Worm (Caenorhabditis elegans) whole organism, L1 larva: ENCODE data around the gene gipc-2.

Experiments
- C04F5.9 ChIP-seq: sonication (generic microtip); optimal IDR thresholded peaks from 2 replicates; lab custom pipeline; 2016; ENCODE audit warnings: missing genetic modification characterization, missing compliant biosample characterization
- C16A3.4 ChIP-seq: fragments of 150-350 bp; optimal IDR thresholded peaks from 2 replicates; lab custom pipeline; 2014; ENCODE audit warnings: missing biosample characterization, missing genetic modification characterization
- C34B4.2 ChIP-seq: sonication (generic microtip); optimal IDR thresholded peaks from 2 replicates; lab custom pipeline; 2017; ENCODE audit warnings: mild to moderate bottlenecking, missing genetic modification characterization, missing compliant biosample characterization
- aha-1 ChIP-seq: fragments of 150-350 bp; optimal IDR thresholded peaks from 2 replicates; lab custom pipeline; 2014; ENCODE audit warnings: missing biosample characterization, missing genetic modification characterization
- alr-1 ChIP-seq: fragments of 200-800 bp; sonication (Bioruptor generic); optimal IDR thresholded peaks from 2 replicates; lab custom pipeline; 2018; ENCODE audit warnings: borderline replicate concordance, mild to moderate bottlenecking, missing genetic modification characterization, missing compliant biosample characterization
- aly-2 ChIP-seq: fragments of 150-350 bp; optimal IDR thresholded peaks from 2 replicates; lab custom pipeline; 2014; ENCODE audit warnings: missing biosample characterization, missing genetic modification characterization
- blmp-1 ChIP-seq: fragments of 150-350 bp; optimal IDR thresholded peaks from 2 replicates; lab custom pipeline; 2014; ENCODE audit warnings: missing biosample characterization, missing genetic modification characterization
- ceh-63 ChIP-seq: fragments of 200-800 bp; sonication (Bioruptor generic); optimal IDR thresholded peaks from 2 replicates; lab custom pipeline; 2018; ENCODE audit warnings: mild to moderate bottlenecking, missing genetic modification characterization, missing compliant biosample characterization
- ces-1 ChIP-seq: fragments of 150-350 bp; optimal IDR thresholded peaks from 2 replicates; lab custom pipeline; 2014; ENCODE audit warnings: missing biosample characterization, missing genetic modification reagents, missing genetic modification characterization
- dpl-1 ChIP-seq, 3 experiments: fragments of 150-350 bp in 2 of 3; sonication (generic microtip) in 1 of 3; optimal IDR thresholded peaks; 2 replicates each; lab custom pipeline; 2014 to 2017; ENCODE audit warnings: missing biosample characterization in 3 of 3, missing genetic modification characterization in 3 of 3, missing genetic modification reagents in 3 of 3
- efl-1 ChIP-seq, 4 experiments: fragments of 150-350 bp; optimal IDR thresholded peaks in 3 of 4; peaks in 1 of 4; 1 replicate in 1 of 4; 2 replicates in 3 of 4; lab custom pipeline; 2014; ENCODE audit warnings: missing biosample characterization in 2 of 4, missing genetic modification characterization in 2 of 4, missing genetic modification reagents in 2 of 4
- efl-3 ChIP-seq: fragments of 200-800 bp; sonication (Bioruptor generic); optimal IDR thresholded peaks from 2 replicates; lab custom pipeline; 2018; ENCODE audit warnings: mild to moderate bottlenecking, missing genetic modification characterization, missing compliant biosample characterization
- egl-27 ChIP-seq, 2 experiments: fragments of 150-350 bp in 1 of 2; sonication (generic microtip); optimal IDR thresholded peaks; 3 replicates each; lab custom pipeline; 2017 to 2018; ENCODE audit warnings: missing biosample characterization in 2 of 2, missing genetic modification characterization in 2 of 2, missing genetic modification reagents in 2 of 2
- elt-2 ChIP-seq: sonication (generic microtip); optimal IDR thresholded peaks from 2 replicates; lab custom pipeline; 2016; ENCODE audit warnings: missing genetic modification characterization, mild to moderate bottlenecking, inconsistent platforms, missing compliant biosample characterization, missing genetic modification reagents
- elt-3 ChIP-seq, 6 experiments: fragments of 150-350 bp in 1 of 6; sonication (generic microtip); optimal IDR thresholded peaks; 2 replicates each; lab custom pipeline; 2017 to 2018; ENCODE audit warnings: missing biosample characterization in 6 of 6, missing genetic modification characterization in 6 of 6, inconsistent platforms in 1 of 6
- fkh-4 ChIP-seq: sonication (generic microtip); optimal IDR thresholded peaks from 2 replicates; lab custom pipeline; 2016; ENCODE audit warnings: missing compliant biosample characterization, missing genetic modification characterization, borderline replicate concordance
- grh-1 ChIP-seq: fragments of 200-800 bp; sonication (Bioruptor generic); IDR thresholded peaks from 2 replicates; pipeline ENCODE4 v1.3.6; 2022; ENCODE audit warnings: missing genetic modification reagents, missing genetic modification characterization, missing compliant biosample characterization
- hlh-17 ChIP-seq: fragments of 200-800 bp; sonication (Bioruptor generic); optimal IDR thresholded peaks from 2 replicates; lab custom pipeline; 2018; ENCODE audit warnings: missing genetic modification characterization, mild to moderate bottlenecking, missing compliant biosample characterization, moderate library complexity, borderline replicate concordance
- hlh-4 ChIP-seq: sonication (generic microtip); optimal IDR thresholded peaks from 2 replicates; lab custom pipeline; 2016; ENCODE audit warnings: mild to moderate bottlenecking, missing genetic modification characterization, missing compliant biosample characterization
- hpl-2 ChIP-seq: fragments of 150-350 bp; optimal IDR thresholded peaks from 2 replicates; lab custom pipeline; 2014; ENCODE audit warnings: missing biosample characterization, missing genetic modification reagents, missing genetic modification characterization
- isw-1 ChIP-seq: fragments of 200-800 bp; sonication (Bioruptor generic); IDR thresholded peaks from 2 replicates; pipeline ENCODE4 v1.3.6; 2022; ENCODE audit warnings: missing genetic modification characterization, missing compliant biosample characterization
- jun-1 ChIP-seq: fragments of 150-350 bp; optimal IDR thresholded peaks from 2 replicates; lab custom pipeline; 2014; ENCODE audit warnings: missing biosample characterization, missing genetic modification reagents, missing genetic modification characterization
- lin-15B ChIP-seq: fragments of 150-350 bp; sonication (generic microtip); optimal IDR thresholded peaks from 3 replicates; lab custom pipeline; 2014; ENCODE audit warnings: missing biosample characterization, missing genetic modification characterization
- mab-9 ChIP-seq: fragments of 200-800 bp; sonication (Bioruptor generic); IDR thresholded peaks from 2 replicates; pipeline ENCODE4 v1.3.6; 2022; ENCODE audit warnings: missing genetic modification reagents, missing genetic modification characterization, missing compliant biosample characterization
- mef-2 ChIP-seq: fragments of 150-350 bp; optimal IDR thresholded peaks from 2 replicates; lab custom pipeline; 2014; ENCODE audit warnings: missing biosample characterization, missing genetic modification characterization
- nhr-11 ChIP-seq: fragments of 150-350 bp; optimal IDR thresholded peaks from 2 replicates; lab custom pipeline; 2014; ENCODE audit warnings: missing biosample characterization, missing genetic modification characterization
- nhr-76 ChIP-seq: sonication (generic microtip); optimal IDR thresholded peaks from 2 replicates; lab custom pipeline; 2017; ENCODE audit warnings: missing biosample characterization, missing genetic modification characterization
- nhr-84 ChIP-seq: sonication (generic microtip); optimal IDR thresholded peaks from 2 replicates; lab custom pipeline; 2017; ENCODE audit warnings: missing biosample characterization, missing genetic modification characterization
- nhr-85 ChIP-seq: sonication (generic microtip); peaks from one replicate; lab custom pipeline; 2016; ENCODE audit warnings: missing genetic modification characterization, inconsistent platforms, missing compliant biosample characterization
- pag-3 ChIP-seq: sonication (generic microtip); optimal IDR thresholded peaks from 2 replicates; lab custom pipeline; 2017; ENCODE audit warnings: missing genetic modification characterization, mild to moderate bottlenecking, missing compliant biosample characterization, antibody characterized with exemption, borderline replicate concordance; ENCODE audit not compliant: insufficient read depth
- pax-3 ChIP-seq: fragments of 200-800 bp; sonication (Bioruptor generic); optimal IDR thresholded peaks from 2 replicates; lab custom pipeline; 2018; ENCODE audit warnings: mild to moderate bottlenecking, missing genetic modification characterization, moderate library complexity, missing compliant biosample characterization
- pqm-1 ChIP-seq: sonication (generic microtip); optimal IDR thresholded peaks from 3 replicates; lab custom pipeline; 2017; ENCODE audit warnings: missing biosample characterization, missing genetic modification characterization
- snpc-4 ChIP-seq: fragments of 150-350 bp; optimal IDR thresholded peaks from 2 replicates; lab custom pipeline; 2014; ENCODE audit warnings: missing biosample characterization, missing genetic modification characterization
- snu-23 ChIP-seq: sonication (generic microtip); optimal IDR thresholded peaks from 2 replicates; lab custom pipeline; 2016; ENCODE audit warnings: missing genetic modification characterization, missing compliant biosample characterization
- sup-37 ChIP-seq: fragments of 200-800 bp; sonication (Bioruptor generic); optimal IDR thresholded peaks from 2 replicates; lab custom pipeline; 2018; ENCODE audit warnings: mild to moderate bottlenecking, missing genetic modification characterization, missing compliant biosample characterization
- swsn-7 ChIP-seq: sonication (generic microtip); optimal IDR thresholded peaks from 2 replicates; lab custom pipeline; 2016; ENCODE audit warnings: missing genetic modification characterization, missing compliant biosample characterization
- tbx-2 ChIP-seq: sonication (generic microtip); optimal IDR thresholded peaks from 2 replicates; lab custom pipeline; 2016; ENCODE audit warnings: missing genetic modification characterization, missing compliant biosample characterization
- tlp-1 ChIP-seq: fragments of 150-350 bp; optimal IDR thresholded peaks from 2 replicates; lab custom pipeline; 2014; ENCODE audit warnings: missing biosample characterization, missing genetic modification characterization
- unc-130 ChIP-seq: fragments of 150-350 bp; optimal IDR thresholded peaks from 2 replicates; lab custom pipeline; 2017; ENCODE audit warnings: missing biosample characterization, missing genetic modification characterization, inconsistent platforms
- unc-30 ChIP-seq: sonication (generic microtip); optimal IDR thresholded peaks from 2 replicates; lab custom pipeline; 2017; ENCODE audit warnings: missing biosample characterization, missing genetic modification characterization
- unc-62 ChIP-seq: fragments of 150-350 bp; optimal IDR thresholded peaks from 2 replicates; lab custom pipeline; 2014; ENCODE audit warnings: missing biosample characterization, missing genetic modification reagents, missing genetic modification characterization
- unc-98 ChIP-seq: fragments of 200-800 bp; sonication (Bioruptor generic); IDR thresholded peaks from 2 replicates; pipeline ENCODE4 v1.3.6; 2022; ENCODE audit warnings: missing genetic modification characterization, missing compliant biosample characterization
- ztf-11 ChIP-seq, 2 experiments: sonication (generic microtip); optimal IDR thresholded peaks; 2 replicates each; lab custom pipeline; 2016 to 2017; ENCODE audit warnings: missing genetic modification characterization in 2 of 2, missing biosample characterization in 1 of 2, missing compliant biosample characterization in 1 of 2
- ztf-4 ChIP-seq: fragments of 150-350 bp; optimal IDR thresholded peaks from 2 replicates; lab custom pipeline; 2014; ENCODE audit warnings: missing biosample characterization, missing genetic modification characterization

Gene gipc-2

ce11 chrIV:10040803-10041202 lies 13.3 kb upstream of the gipc-2 start, which contains the start of gene dhs-31:
Gene dhs-31 (minus strand): TSS chrIV:10040903.
- no peak for TF ChIP-seq egl-27 (tag; optimal IDR thresholded peaks at IDR 0.05; lab: Kevin White, UChicago)
- TF ChIP-seq pqm-1 (tag; lab: Kevin White, UChicago): no peak
- no peak for TF ChIP-seq unc-30 (tag; lab: Kevin White, UChicago)
- no peak for TF ChIP-seq lin-15B (tag; lab: Kevin White, UChicago)
- no peak for TF ChIP-seq mab-9 (GFP tag; lab: Robert Waterston, UW)
- no peak for TF ChIP-seq snpc-4 (tag; lab: Kevin White, UChicago)
- no peak for TF ChIP-seq ceh-63 (GFP tag; lab: Kevin White, UChicago)
- TF ChIP-seq C34B4.2: no peak
- peak in 1 of 6 experiments; percentile 11 for TF ChIP-seq elt-3 (tag; optimal IDR thresholded peaks at IDR 0.05; lab: Kevin White, UChicago)
- no peak for TF ChIP-seq dpl-1 (GFP tag; optimal IDR thresholded peaks at IDR 0.05; lab: Kevin White, UChicago)
- TF ChIP-seq sup-37 (GFP tag; lab: Kevin White, UChicago): no peak
- TF ChIP-seq fkh-4 (tag; lab: Kevin White, UChicago): no peak
- TF ChIP-seq blmp-1 (tag; lab: Kevin White, UChicago): peak; percentile 42
- TF ChIP-seq hlh-17: no peak
- no peak for TF ChIP-seq unc-98 (GFP tag; lab: Robert Waterston, UW)
- TF ChIP-seq C04F5.9 (tag; lab: Kevin White, UChicago): no peak
- TF ChIP-seq nhr-85 (tag; lab: Kevin White, UChicago): peak; percentile 22
- TF ChIP-seq aly-2 (tag; lab: Kevin White, UChicago): no peak

ce11 chrIV:10036966-10037365 lies 9.5 kb upstream of the gipc-2 start, which contains the start of gene F44D12.10:
Gene F44D12.10 (minus strand): TSS chrIV:10037066.
- TF ChIP-seq unc-62 (GFP tag; lab: Kevin White, UChicago) (no peak), tbx-2 (no peak), grh-1 (no peak), alr-1 (tag; lab: Kevin White, UChicago) (no peak), jun-1 (tag; lab: Kevin White, UChicago) (no peak), tlp-1 (tag; lab: Kevin White, UChicago) (no peak), nhr-84 (no peak), ztf-11 (tag; optimal IDR thresholded peaks at IDR 0.05; lab: Kevin White, UChicago) (no peak), pag-3 (tag; lab: Kevin White, UChicago) (no peak), aly-2 (tag; lab: Kevin White, UChicago) (no peak), ces-1 (GFP tag; lab: Kevin White, UChicago) (no peak), nhr-76 (tag; lab: Kevin White, UChicago) (no peak), ztf-4 (tag; lab: Kevin White, UChicago) (no peak)

DNA sequence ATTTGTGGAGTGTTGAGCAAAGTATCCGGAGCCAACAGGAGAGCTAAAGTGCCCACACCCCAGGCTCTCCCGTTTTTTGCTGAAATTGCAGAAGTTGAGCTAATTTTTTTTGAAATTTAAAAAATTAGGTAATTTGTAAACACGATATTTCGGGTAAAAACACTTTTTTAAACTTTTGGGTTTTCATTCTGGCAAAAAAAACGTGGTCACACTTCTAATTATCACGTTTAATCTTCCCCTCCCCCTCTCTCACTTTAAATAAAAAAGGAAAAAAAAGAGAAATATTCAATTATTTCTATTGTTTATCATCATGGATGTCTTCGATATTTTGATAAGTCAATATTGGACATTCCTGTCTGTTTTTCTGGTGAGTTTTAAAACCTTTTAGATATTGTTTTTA lies 5.6 kb upstream of the gipc-2 start, which contains the start of gene F44D12.6:
Gene F44D12.6, plus strand, starts transcription at position 301 of the 400 bp plus-strand sequence.
- TF ChIP-seq mef-2: no peak
- TF ChIP-seq hlh-4 (tag; lab: Kevin White, UChicago): no peak
- no peak for TF ChIP-seq swsn-7 (tag; lab: Kevin White, UChicago)
- TF ChIP-seq efl-1 (optimal IDR thresholded peaks at IDR 0.05; lab: Kevin White, UChicago): no peak
- no peak for TF ChIP-seq efl-1 (GFP tag; optimal IDR thresholded peaks at IDR 0.05 in 1 of 2; lab: Kevin White, UChicago)
- no peak for TF ChIP-seq snpc-4 (tag; lab: Kevin White, UChicago)
- TF ChIP-seq elt-2 (tag; lab: Kevin White, UChicago): no peak
- TF ChIP-seq unc-130 (tag; lab: Kevin White, UChicago): no peak
- TF ChIP-seq ztf-11 (tag; optimal IDR thresholded peaks at IDR 0.05; lab: Kevin White, UChicago): no peak
- no peak for TF ChIP-seq pax-3
- TF ChIP-seq efl-3: no peak
- TF ChIP-seq C16A3.4: no peak
- no peak for TF ChIP-seq unc-62 (GFP tag; lab: Kevin White, UChicago)
- no peak for TF ChIP-seq hpl-2
- TF ChIP-seq snu-23: no peak
- no peak for TF ChIP-seq nhr-11 (tag; lab: Kevin White, UChicago)
- TF ChIP-seq ces-1 (GFP tag; lab: Kevin White, UChicago): no peak
- no peak for TF ChIP-seq unc-30 (tag; lab: Kevin White, UChicago)
- TF ChIP-seq alr-1 (tag; lab: Kevin White, UChicago): no peak
- TF ChIP-seq aha-1 (tag; lab: Kevin White, UChicago): no peak
- TF ChIP-seq isw-1 (GFP tag; lab: Robert Waterston, UW): no peak
- TF ChIP-seq, all 84 proteins: peak for 0
